Worm (Caenorhabditis elegans) whole organism, young adult: ENCODE results near the gene ugt-21.

Experiments
- F39B2.1 ChIP-seq: fragments of 200-800 bp; sonication (Bioruptor generic); IDR thresholded peaks from 2 replicates; pipeline ENCODE4 v1.3.6; 2022; ENCODE audit warnings: missing genetic modification reagents, missing genetic modification characterization, missing compliant biosample characterization
- F49E8.2 ChIP-seq: sonication (generic microtip); optimal IDR thresholded peaks from 3 replicates; lab custom pipeline; 2017; ENCODE audit warnings: missing genetic modification characterization, mild to moderate bottlenecking, missing compliant biosample characterization, antibody characterized with exemption, moderate library complexity; ENCODE audit not compliant: insufficient read depth
- Y53G8AR.9 ChIP-seq: fragments of 200-800 bp; sonication (Bioruptor generic); conservative IDR thresholded peaks from 2 replicates; pipeline ENCODE4 v1.3.6; 2022; ENCODE audit warnings: missing genetic modification reagents, missing genetic modification characterization, missing compliant biosample characterization
- athp-1 ChIP-seq: sonication (generic microtip); optimal IDR thresholded peaks from 2 replicates; lab custom pipeline; 2017; ENCODE audit warnings: mild to moderate bottlenecking, missing genetic modification characterization, missing compliant biosample characterization
- bed-1 ChIP-seq: fragments of 200-800 bp; sonication (Bioruptor generic); IDR thresholded peaks from 2 replicates; pipeline ENCODE4 v1.3.6; 2022; ENCODE audit warnings: missing genetic modification reagents, missing genetic modification characterization, missing compliant biosample characterization
- cebp-1 ChIP-seq, 2 experiments: fragments of 200-800 bp in 1 of 2; sonication (Bioruptor generic) in 1 of 2; sonication (generic microtip) in 1 of 2; IDR thresholded peaks in 1 of 2; optimal IDR thresholded peaks in 1 of 2; 2 replicates each; pipeline versions ENCODE4 v1.3.6 to Lab custom; 2017 to 2022; ENCODE audit warnings: missing compliant biosample characterization in 2 of 2, missing genetic modification characterization in 2 of 2, mild to moderate bottlenecking in 1 of 2, missing genetic modification reagents in 1 of 2, moderate library complexity in 1 of 2
- ceh-40 ChIP-seq: fragments of 200-800 bp; sonication (Bioruptor generic); IDR thresholded peaks from 2 replicates; pipeline ENCODE4 v1.3.6; 2022; ENCODE audit warnings: missing genetic modification characterization, missing compliant biosample characterization
- ceh-58 ChIP-seq: fragments of 200-800 bp; sonication (Bioruptor generic); IDR thresholded peaks from 2 replicates; pipeline ENCODE4 v1.3.6; 2022; ENCODE audit warnings: missing genetic modification characterization, missing compliant biosample characterization
- ceh-79 ChIP-seq: sonication (generic microtip); optimal IDR thresholded peaks from 2 replicates; lab custom pipeline; 2017; ENCODE audit warnings: mild to moderate bottlenecking, missing genetic modification characterization, missing compliant biosample characterization
- egrh-3 ChIP-seq: fragments of 200-800 bp; sonication (Bioruptor generic); IDR thresholded peaks from 2 replicates; pipeline ENCODE4 v1.3.6; 2022; ENCODE audit warnings: missing genetic modification reagents, missing genetic modification characterization, missing compliant biosample characterization
- ekl-4 ChIP-seq: fragments of 200-800 bp; sonication (Bioruptor generic); IDR thresholded peaks from 2 replicates; pipeline ENCODE4 v1.3.6; 2022; ENCODE audit warnings: missing genetic modification reagents, missing genetic modification characterization, missing compliant biosample characterization
- hlh-12 ChIP-seq: sonication (generic microtip); optimal IDR thresholded peaks from 2 replicates; lab custom pipeline; 2016; ENCODE audit warnings: missing genetic modification characterization, missing compliant biosample characterization
- hmg-1.2 ChIP-seq: fragments of 200-800 bp; sonication (Bioruptor generic); IDR thresholded peaks from 2 replicates; pipeline ENCODE4 v1.3.6; 2022; ENCODE audit warnings: missing genetic modification reagents, missing genetic modification characterization, missing compliant biosample characterization
- hmg-20 ChIP-seq: fragments of 200-800 bp; sonication (Bioruptor generic); IDR thresholded peaks from 2 replicates; pipeline ENCODE4 v1.3.6; 2022; ENCODE audit warnings: missing genetic modification reagents, missing genetic modification characterization, missing compliant biosample characterization
- lag-1 ChIP-seq: fragments of 200-800 bp; sonication (Bioruptor generic); IDR thresholded peaks from 2 replicates; pipeline ENCODE4 v1.3.6; 2022; ENCODE audit warnings: missing genetic modification reagents, missing genetic modification characterization, missing compliant biosample characterization
- let-607 ChIP-seq, 2 experiments: fragments of 200-800 bp in 1 of 2; sonication (Bioruptor generic) in 1 of 2; sonication (generic microtip) in 1 of 2; optimal IDR thresholded peaks; 2 replicates each; lab custom pipeline; 2016 to 2018; ENCODE audit warnings: mild to moderate bottlenecking in 2 of 2, missing compliant biosample characterization in 2 of 2, missing genetic modification characterization in 2 of 2, moderate library complexity in 2 of 2, missing genotype in 1 of 2
- lin-54 ChIP-seq: fragments of 200-800 bp; sonication (Bioruptor generic); optimal IDR thresholded peaks from 2 replicates; lab custom pipeline; 2018; ENCODE audit warnings: mild to moderate bottlenecking, missing genetic modification characterization, missing compliant biosample characterization
- lir-1 ChIP-seq: fragments of 200-800 bp; sonication (Bioruptor generic); conservative IDR thresholded peaks from 2 replicates; pipeline ENCODE4 v1.3.6; 2022; ENCODE audit warnings: missing genetic modification reagents, missing genetic modification characterization, missing compliant biosample characterization
- lsy-27 ChIP-seq: sonication (generic microtip); optimal IDR thresholded peaks from 2 replicates; lab custom pipeline; 2017; ENCODE audit warnings: missing genetic modification characterization, mild to moderate bottlenecking, missing compliant biosample characterization, antibody characterized with exemption, missing genotype, borderline replicate concordance; ENCODE audit not compliant: insufficient read depth
- madf-3 ChIP-seq: fragments of 200-800 bp; sonication (Bioruptor generic); IDR thresholded peaks from 2 replicates; pipeline ENCODE4 v1.3.6; 2022; ENCODE audit warnings: missing genetic modification reagents, missing genetic modification characterization, missing compliant biosample characterization
- mxl-1 ChIP-seq: sonication (generic microtip); optimal IDR thresholded peaks from 2 replicates; lab custom pipeline; 2016; ENCODE audit warnings: missing genetic modification characterization, missing compliant biosample characterization
- nfyb-1 ChIP-seq: fragments of 200-800 bp; sonication (Bioruptor generic); IDR thresholded peaks from 2 replicates; pipeline ENCODE4 v1.3.6; 2022; ENCODE audit warnings: missing genetic modification reagents, missing genetic modification characterization, missing compliant biosample characterization
- nhr-120 ChIP-seq: fragments of 200-800 bp; sonication (Bioruptor generic); IDR thresholded peaks from 2 replicates; pipeline ENCODE4 v1.3.6; 2022; ENCODE audit warnings: missing genetic modification characterization, missing compliant biosample characterization
- nhr-27 ChIP-seq: fragments of 200-800 bp; sonication (Bioruptor generic); optimal IDR thresholded peaks from 2 replicates; lab custom pipeline; 2018; ENCODE audit warnings: mild to moderate bottlenecking, missing genetic modification characterization, moderate library complexity, missing compliant biosample characterization
- nhr-80 ChIP-seq: sonication (generic microtip); optimal IDR thresholded peaks from 2 replicates; lab custom pipeline; 2016; ENCODE audit warnings: missing genetic modification characterization, missing compliant biosample characterization
- nhr-90 ChIP-seq: sonication (generic microtip); optimal IDR thresholded peaks from 2 replicates; lab custom pipeline; 2016; ENCODE audit warnings: missing genotype, mild to moderate bottlenecking, missing genetic modification characterization, missing compliant biosample characterization
- sdz-38 ChIP-seq: sonication (generic microtip); optimal IDR thresholded peaks from 2 replicates; lab custom pipeline; 2016; ENCODE audit warnings: missing genotype, missing genetic modification characterization, missing compliant biosample characterization
- snpc-1.3 ChIP-seq: sonication (generic microtip); optimal IDR thresholded peaks from 2 replicates; lab custom pipeline; 2017; ENCODE audit warnings: missing genetic modification characterization, mild to moderate bottlenecking, missing compliant biosample characterization, antibody characterized with exemption, moderate library complexity, missing genotype, missing genetic modification reagents; ENCODE audit not compliant: insufficient read depth
- snpc-3.4 ChIP-seq: sonication (generic microtip); optimal IDR thresholded peaks from 2 replicates; lab custom pipeline; 2017; ENCODE audit warnings: missing genetic modification characterization, mild to moderate bottlenecking, missing compliant biosample characterization, antibody characterized with exemption, moderate library complexity, missing genotype, missing genetic modification reagents
- tlf-1 ChIP-seq: fragments of 200-800 bp; sonication (Bioruptor generic); optimal IDR thresholded peaks from 2 replicates; lab custom pipeline; 2018; ENCODE audit warnings: mild to moderate bottlenecking, missing genetic modification characterization, missing compliant biosample characterization
- unc-130 ChIP-seq: sonication (generic microtip); optimal IDR thresholded peaks from 2 replicates; lab custom pipeline; 2016; ENCODE audit warnings: missing genetic modification reagents, missing genetic modification characterization, missing compliant biosample characterization
- xnd-1 ChIP-seq: sonication (generic microtip); optimal IDR thresholded peaks from 2 replicates; lab custom pipeline; 2016; ENCODE audit warnings: missing genotype, missing genetic modification reagents, missing genetic modification characterization, missing compliant biosample characterization
- ztf-28 ChIP-seq: fragments of 200-800 bp; sonication (Bioruptor generic); IDR thresholded peaks from 2 replicates; pipeline ENCODE4 v1.3.6; 2022; ENCODE audit warnings: missing genetic modification reagents, missing genetic modification characterization, missing compliant biosample characterization

Gene ugt-21

ce11 chrIV:9480936-9481335 is 19.2 kb upstream of the ugt-21 start, which contains the start of gene cng-3:
TSS of gene cng-3 (minus strand) at chrIV:9481037.
- no peak for TF ChIP-seq tlf-1
- no peak for TF ChIP-seq sdz-38 (tag; lab: Kevin White, UChicago)
- no peak for TF ChIP-seq ceh-79 (tag; lab: Kevin White, UChicago)
- no peak for TF ChIP-seq nhr-120 (GFP tag; lab: Robert Waterston, UW)
- TF ChIP-seq mxl-1 (tag; lab: Kevin White, UChicago) = no peak
- no peak for TF ChIP-seq nhr-90
- no peak for TF ChIP-seq lag-1
- no peak for TF ChIP-seq athp-1 (tag; lab: Kevin White, UChicago)

ce11 chrIV:9485040-9485439 is 15.1 kb upstream of the ugt-21 start, which contains the start of gene gadr-2:
TSS of gene gadr-2 (minus strand) at chrIV:9485140.
- TF ChIP-seq ceh-40 (no peak), hlh-12 (tag; lab: Kevin White, UChicago) (no peak), egrh-3 (GFP tag; lab: Robert Waterston, UW) (no peak), bed-1 (no peak), cebp-1 (GFP tag; IDR thresholded peaks at IDR 0.05; lab: Robert Waterston, UW) (no peak), cebp-1 (tag; optimal IDR thresholded peaks at IDR 0.05; lab: Kevin White, UChicago) (no peak), hmg-20 (GFP tag; lab: Robert Waterston, UW) (no peak), madf-3 (GFP tag; lab: Robert Waterston, UW) (no peak), F39B2.1 (no peak), nhr-120 (GFP tag; lab: Robert Waterston, UW) (no peak), ztf-28 (no peak), lsy-27 (tag; lab: Kevin White, UChicago) (no peak), unc-130 (no peak), lir-1 (GFP tag; lab: Robert Waterston, UW) (no peak), lin-54 (GFP tag; lab: Kevin White, UChicago) (no peak), hmg-1.2 (no peak), Y53G8AR.9 (GFP tag; lab: Robert Waterston, UW) (no peak), nhr-27 (no peak), ceh-58 (GFP tag; lab: Robert Waterston, UW) (no peak)

- TF ChIP-seq xnd-1 = no peak
- no peak for TF ChIP-seq nhr-27
- no peak for TF ChIP-seq let-607 (tag; optimal IDR thresholded peaks at IDR 0.05; lab: Kevin White, UChicago)
- TF ChIP-seq snpc-1.3 (tag; lab: Kevin White, UChicago) = no peak
- TF ChIP-seq snpc-3.4 (tag; lab: Kevin White, UChicago) = no peak
- no peak for TF ChIP-seq ekl-4
- TF ChIP-seq nfyb-1 (GFP tag; lab: Robert Waterston, UW) = no peak
- TF ChIP-seq, all 124 proteins: peak for 0
Observed at ce11 chrIV:9485972-9486371, 14.1 kb upstream of the ugt-21 start, which contains the start of gene sru-2. TSS of gene sru-2 (plus strand) at chrIV:9486272.

- TF ChIP-seq hmg-20 (GFP tag; lab: Robert Waterston, UW) (no peak), nhr-80 (tag; lab: Kevin White, UChicago) (no peak), F49E8.2 (tag; lab: Kevin White, UChicago) (no peak)
Observed at ce11 chrIV:9486779-9487178, 13.3 kb upstream of the ugt-21 start.
